Fruit fly (Drosophila melanogaster) whole organism, embryonic: Measurements from ENCODE around the gene Sfp23F.

Experiments
- B-H1 ChIP-seq: fragments of 200-800 bp; sonication (Bioruptor generic); IDR thresholded peaks from 3 replicates; pipeline ENCODE4 v1.3.6; 2022; ENCODE audit warnings: missing biosample characterization, missing genetic modification characterization
- CG11695 ChIP-seq: fragments of 200-800 bp; sonication (Bioruptor generic); IDR thresholded peaks from 3 replicates; pipeline ENCODE4 v1.3.6; 2022; ENCODE audit warnings: missing biosample characterization, missing genetic modification characterization
- CG13424 ChIP-seq: fragments of 200-800 bp; sonication (Bioruptor generic); optimal IDR thresholded peaks from 2 replicates; lab custom pipeline; 2019; ENCODE audit warnings: missing biosample characterization, mild to moderate bottlenecking, missing genetic modification characterization, moderate library complexity
- CG13624 ChIP-seq: fragments of 200-800 bp; sonication (Bioruptor generic); optimal IDR thresholded peaks from 2 replicates; lab custom pipeline; 2016; ENCODE audit warnings: missing biosample characterization, missing genetic modification characterization
- CG15269 ChIP-seq: fragments of 200-800 bp; sonication (Bioruptor generic); optimal IDR thresholded peaks from 2 replicates; lab custom pipeline; 2018; ENCODE audit warnings: missing biosample characterization, mild to moderate bottlenecking, missing genetic modification characterization, moderate library complexity
- CG1647 ChIP-seq: fragments of 200-800 bp; sonication (Bioruptor generic); optimal IDR thresholded peaks from 3 replicates; lab custom pipeline; 2016; ENCODE audit warnings: missing biosample characterization, missing genetic modification characterization
- CG17829 ChIP-seq: fragments of 200-800 bp; optimal IDR thresholded peaks from 2 replicates; lab custom pipeline; 2019; ENCODE audit warnings: missing biosample characterization, mild to moderate bottlenecking, missing genetic modification characterization, moderate library complexity
- CG18599 ChIP-seq: fragments of 200-800 bp; sonication (Bioruptor generic); optimal IDR thresholded peaks from 3 replicates; lab custom pipeline; 2017; ENCODE audit warnings: missing biosample characterization, missing genetic modification characterization, mild to moderate bottlenecking, moderate library complexity, missing genetic modification reagents
- CG2120 ChIP-seq: fragments of 200-800 bp; sonication (Bioruptor generic); optimal IDR thresholded peaks from 3 replicates; lab custom pipeline; 2016; ENCODE audit warnings: missing biosample characterization, missing genetic modification characterization
- CG2712 ChIP-seq: fragments of 200-800 bp; optimal IDR thresholded peaks from 3 replicates; lab custom pipeline; 2019; ENCODE audit warnings: missing biosample characterization, mild to moderate bottlenecking, missing genetic modification characterization, moderate library complexity
- CG33213 ChIP-seq: fragments of 200-800 bp; sonication (Bioruptor generic); optimal IDR thresholded peaks from 3 replicates; lab custom pipeline; 2016; ENCODE audit warnings: missing biosample characterization, missing genetic modification characterization
- CG3726 ChIP-seq: fragments of 200-800 bp; sonication (Bioruptor generic); IDR thresholded peaks from 3 replicates; pipeline ENCODE4, ENCODE4 v1.3.6; 2022; ENCODE audit warnings: missing biosample characterization, missing genetic modification characterization
- CG3995 ChIP-seq: fragments of 200-800 bp; sonication (Bioruptor generic); optimal IDR thresholded peaks from 3 replicates; lab custom pipeline; 2016; ENCODE audit warnings: missing biosample characterization, missing genetic modification characterization
- CG4707 ChIP-seq: fragments of 200-800 bp; sonication (Bioruptor generic); optimal IDR thresholded peaks from 2 replicates; lab custom pipeline; 2018; ENCODE audit warnings: missing biosample characterization, mild to moderate bottlenecking, missing genetic modification characterization, moderate library complexity
- CG4820 ChIP-seq: fragments of 200-800 bp; sonication (Bioruptor generic); optimal IDR thresholded peaks from 3 replicates; lab custom pipeline; 2016; ENCODE audit warnings: missing biosample characterization, missing genetic modification characterization
- CG6683 ChIP-seq: fragments of 200-800 bp; sonication (Bioruptor generic); optimal IDR thresholded peaks from 2 replicates; lab custom pipeline; 2017; ENCODE audit warnings: missing biosample characterization, mild to moderate bottlenecking, missing genetic modification characterization, missing genetic modification reagents
- CG7987 ChIP-seq: fragments of 200-800 bp; sonication (Bioruptor generic); optimal IDR thresholded peaks from 2 replicates; lab custom pipeline; 2018; ENCODE audit warnings: missing biosample characterization, mild to moderate bottlenecking, missing genetic modification characterization, moderate library complexity
- CG8924 ChIP-seq: fragments of 200-800 bp; optimal IDR thresholded peaks from 3 replicates; lab custom pipeline; 2019; ENCODE audit warnings: missing biosample characterization, mild to moderate bottlenecking, missing genetic modification characterization, moderate library complexity
- CG9727 ChIP-seq: fragments of 200-800 bp; sonication (Bioruptor generic); optimal IDR thresholded peaks from 3 replicates; lab custom pipeline; 2017; ENCODE audit warnings: missing biosample characterization, mild to moderate bottlenecking, missing genetic modification characterization
- CG9797 ChIP-seq: fragments of 200-800 bp; sonication (Bioruptor generic); optimal IDR thresholded peaks from 3 replicates; lab custom pipeline; 2018; ENCODE audit warnings: missing biosample characterization, mild to moderate bottlenecking, missing genetic modification characterization
- CHES-1-like ChIP-seq: fragments of 200-800 bp; sonication (Bioruptor generic); optimal IDR thresholded peaks from 2 replicates; lab custom pipeline; 2016; ENCODE audit warnings: missing biosample characterization, missing genetic modification characterization
- Fer3 ChIP-seq: fragments of 200-800 bp; sonication (Bioruptor generic); optimal IDR thresholded peaks from 2 replicates; lab custom pipeline; 2018; ENCODE audit warnings: missing biosample characterization, mild to moderate bottlenecking, missing genetic modification characterization, moderate library complexity
- HLH3B ChIP-seq: fragments of 200-800 bp; sonication (Bioruptor generic); IDR thresholded peaks from 2 replicates; pipeline ENCODE4 v1.3.6; 2022; ENCODE audit warnings: missing biosample characterization, missing genetic modification characterization
- Lhr ChIP-seq: fragments of 200-800 bp; sonication (Bioruptor generic); optimal IDR thresholded peaks from 3 replicates; lab custom pipeline; 2017; ENCODE audit warnings: mild to moderate bottlenecking, missing biosample characterization, missing genetic modification reagents, missing genetic modification characterization
- NfI ChIP-seq: fragments of 200-800 bp; sonication (Bioruptor generic); optimal IDR thresholded peaks from 3 replicates; lab custom pipeline; 2018; ENCODE audit warnings: missing biosample characterization, mild to moderate bottlenecking, missing genetic modification characterization, moderate library complexity
- Pdp1 ChIP-seq, 2 experiments: fragments of 200-800 bp; sonication (Bioruptor generic); optimal IDR thresholded peaks; 3 replicates each; lab custom pipeline; 2016; ENCODE audit warnings: missing biosample characterization in 2 of 2, missing genetic modification characterization in 2 of 2, mild to moderate bottlenecking in 1 of 2, moderate library complexity in 1 of 2
- Sin3A ChIP-seq: fragments of >200 bp; optimal IDR thresholded peaks from 2 replicates; lab custom pipeline; 2018
- Trl ChIP-seq, 3 experiments: fragments of >200 bp in 2 of 3; fragments of 200-800 bp in 1 of 3; sonication (Bioruptor generic) in 1 of 3; optimal IDR thresholded peaks; 2 replicates in 1 of 3; 3 replicates in 2 of 3; lab custom pipeline; 2016 to 2017; ENCODE audit warnings: missing biosample characterization in 1 of 3, missing genetic modification characterization in 1 of 3
- ase ChIP-seq: fragments of 200-800 bp; sonication (Bioruptor generic); IDR thresholded peaks from 3 replicates; pipeline ENCODE4 v1.3.6; 2022; ENCODE audit warnings: missing biosample characterization, missing genetic modification characterization
- cad ChIP-seq: fragments of >200 bp; optimal IDR thresholded peaks from 2 replicates; lab custom pipeline; 2017; ENCODE audit warnings: missing biosample characterization, missing genetic modification characterization
- cwo ChIP-seq: fragments of 200-800 bp; sonication (Bioruptor generic); optimal IDR thresholded peaks from 3 replicates; lab custom pipeline; 2017; ENCODE audit warnings: missing biosample characterization, missing genetic modification characterization, mild to moderate bottlenecking, moderate library complexity, missing genetic modification reagents
- dan ChIP-seq: fragments of 200-800 bp; sonication (Bioruptor generic); IDR thresholded peaks from 2 replicates; pipeline ENCODE4 v1.3.6; 2022; ENCODE audit warnings: missing biosample characterization, missing genetic modification characterization
- dati ChIP-seq: fragments of 200-800 bp; sonication (Bioruptor generic); IDR thresholded peaks from 2 replicates; pipeline ENCODE4 v1.3.6; 2022; ENCODE audit warnings: missing biosample characterization, missing genetic modification characterization
- disco-r ChIP-seq: fragments of 200-800 bp; sonication (Bioruptor generic); optimal IDR thresholded peaks from 2 replicates; lab custom pipeline; 2016; ENCODE audit warnings: missing biosample characterization, missing genetic modification characterization
- dmrt11E ChIP-seq: fragments of 200-800 bp; sonication (Bioruptor generic); optimal IDR thresholded peaks from 3 replicates; lab custom pipeline; 2018; ENCODE audit warnings: missing biosample characterization, mild to moderate bottlenecking, missing genetic modification characterization, moderate library complexity
- esg ChIP-seq: fragments of 200-800 bp; sonication (Bioruptor generic); conservative IDR thresholded peaks from 2 replicates; pipeline ENCODE4 v1.3.6; 2022; ENCODE audit warnings: missing biosample characterization, missing genetic modification characterization
- fu2 ChIP-seq: fragments of 200-800 bp; sonication (Bioruptor generic); optimal IDR thresholded peaks from 2 replicates; lab custom pipeline; 2016; ENCODE audit warnings: missing biosample characterization, missing genetic modification characterization
- lola ChIP-seq, 3 experiments: fragments of >200 bp in 2 of 3; fragments of 200-800 bp in 1 of 3; sonication (Bioruptor generic) in 1 of 3; optimal IDR thresholded peaks; 2 replicates each; lab custom pipeline; 2017 to 2019; ENCODE audit warnings: missing biosample characterization in 3 of 3, missing genetic modification characterization in 3 of 3, mild to moderate bottlenecking in 1 of 3, moderate library complexity in 1 of 3
- maf-S ChIP-seq: fragments of 200-800 bp; sonication (Bioruptor generic); optimal IDR thresholded peaks from 2 replicates; lab custom pipeline; 2016; ENCODE audit warnings: missing biosample characterization, missing genetic modification characterization
- mld ChIP-seq: fragments of 200-800 bp; sonication (Bioruptor generic); IDR thresholded peaks from 3 replicates; pipeline ENCODE4 v1.3.6; 2022; ENCODE audit warnings: missing biosample characterization, missing genetic modification characterization; ENCODE audit not compliant: partially characterized antibody
- nau ChIP-seq: fragments of 200-800 bp; sonication (Bioruptor generic); optimal IDR thresholded peaks from 3 replicates; lab custom pipeline; 2017; ENCODE audit warnings: missing biosample characterization, mild to moderate bottlenecking, missing genetic modification characterization, missing genetic modification reagents
- pb ChIP-seq: fragments of 200-800 bp; sonication (Bioruptor generic); optimal IDR thresholded peaks from 3 replicates; lab custom pipeline; 2016; ENCODE audit warnings: missing biosample characterization, missing genetic modification characterization
- peb ChIP-seq: fragments of 200-800 bp; sonication (Bioruptor generic); IDR thresholded peaks from 2 replicates; pipeline ENCODE4 v1.3.6; 2022; ENCODE audit warnings: missing biosample characterization, missing genetic modification characterization
- repo ChIP-seq: fragments of 200-800 bp; sonication (Bioruptor generic); optimal IDR thresholded peaks from 2 replicates; lab custom pipeline; 2016; ENCODE audit warnings: missing biosample characterization, missing genetic modification characterization
- ro ChIP-seq: fragments of 200-800 bp; sonication (Bioruptor generic); IDR thresholded peaks from 2 replicates; pipeline ENCODE4 v1.3.6; 2022; ENCODE audit warnings: missing biosample characterization, missing genetic modification characterization
- toy ChIP-seq: fragments of 200-800 bp; sonication (Bioruptor generic); IDR thresholded peaks from 2 replicates; pipeline ENCODE4 v1.3.6; 2022; ENCODE audit warnings: missing biosample characterization, missing genetic modification characterization
- unc-4 ChIP-seq: fragments of 200-800 bp; sonication (Bioruptor generic); IDR thresholded peaks from 2 replicates; pipeline ENCODE4 v1.3.6; 2022; ENCODE audit warnings: missing biosample characterization, missing genetic modification characterization; ENCODE audit not compliant: partially characterized antibody
- vvl ChIP-seq: fragments of 200-800 bp; sonication (Bioruptor generic); IDR thresholded peaks from 2 replicates; pipeline ENCODE4 v1.3.6; 2022; ENCODE audit warnings: missing biosample characterization, missing genetic modification characterization
- zen ChIP-seq: fragments of 200-800 bp; sonication (Bioruptor generic); optimal IDR thresholded peaks from 3 replicates; lab custom pipeline; 2018; ENCODE audit warnings: missing biosample characterization, mild to moderate bottlenecking, missing genetic modification characterization, moderate library complexity

Gene Sfp23F

dm6 chr2L:3338566-3339215 is 48.9 kb downstream of the Sfp23F start (continued):
- peak; percentile 80 for TF ChIP-seq peb
- no peak for TF ChIP-seq CG9797 (GFP tag; lab: Kevin White, UChicago)
- peak; percentile 85 for TF ChIP-seq CG8924
- peak; percentile 62 for TF ChIP-seq repo (GFP tag; lab: Kevin White, UChicago)
- TF ChIP-seq unc-4 (GFP tag; lab: Robert Waterston, UW), result no peak
- peak; percentile 57; the same call in 1 of the 3 replicates for TF ChIP-seq CG11695
- TF ChIP-seq vvl, result peak; percentile 90
- no peak for TF ChIP-seq CG6683 (GFP tag; lab: Kevin White, UChicago)
- TF ChIP-seq CG4707 (GFP tag; lab: Kevin White, UChicago), result peak; percentile 32
- peak; percentile 74 for TF ChIP-seq B-H1
- no peak for TF ChIP-seq toy (GFP tag; lab: Robert Waterston, UW)
- TF ChIP-seq dan (GFP tag; lab: Robert Waterston, UW), result peak; percentile 50; the same call in 1 of the 2 replicates
- no peak for TF ChIP-seq CG2120 (GFP tag; lab: Kevin White, UChicago)
- TF ChIP-seq Trl (optimal IDR thresholded peaks at IDR 0.05; lab: Kevin White, UChicago), result peak in 1 of 2 experiments; percentile 1
- TF ChIP-seq Trl (GFP tag; optimal IDR thresholded peaks at IDR 0.05; lab: Kevin White, UChicago), result peak; percentile 83
- TF ChIP-seq Pdp1 (GFP tag; optimal IDR thresholded peaks at IDR 0.05; lab: Kevin White, UChicago), result peak; percentile 3 to 78
- TF ChIP-seq cwo, result no peak
- peak; percentile 76 for TF ChIP-seq CG1647 (GFP tag; lab: Kevin White, UChicago)
- peak; percentile 92 for TF ChIP-seq CG2712
- peak; percentile 65 for TF ChIP-seq disco-r
- peak; percentile 80 for TF ChIP-seq HLH3B (GFP tag; lab: Robert Waterston, UW)
- TF ChIP-seq zen, result peak; percentile 55
- TF ChIP-seq mld (GFP tag; lab: Robert Waterston, UW), result no peak
- peak; percentile 43 for TF ChIP-seq NfI (GFP tag; lab: Kevin White, UChicago)
- TF ChIP-seq nau, result no peak
- peak; percentile 52 for TF ChIP-seq maf-S (GFP tag; lab: Kevin White, UChicago)
- peak; percentile 69 for TF ChIP-seq CG18599
- TF ChIP-seq CG15269 (tag; lab: Kevin White, UChicago), result no peak
- peak; percentile 85 for TF ChIP-seq CG4820
- TF ChIP-seq Fer3, result peak; percentile 40
- peak; percentile 87 for TF ChIP-seq CG17829 (tag; lab: Kevin White, UChicago)
- TF ChIP-seq CG13424, result peak; percentile 68
- TF ChIP-seq CG3726 (GFP tag; lab: Robert Waterston, UW), result peak; percentile 81; the same call in 2 of the 3 replicates
- peak; percentile 76; the same call in 2 of the 3 replicates for TF ChIP-seq ase (GFP tag; lab: Robert Waterston, UW)
- peak; percentile 24 for TF ChIP-seq CG7987 (GFP tag; lab: Kevin White, UChicago)
- no peak for TF ChIP-seq cad (GFP tag; lab: Kevin White, UChicago)
- peak; percentile 30; the same call in 1 of the 2 replicates for TF ChIP-seq esg (GFP tag; lab: Robert Waterston, UW)
- peak; percentile 52 for TF ChIP-seq CG9727 (GFP tag; lab: Kevin White, UChicago)
- no peak for TF ChIP-seq CG13624
- TF ChIP-seq lola (GFP tag; optimal IDR thresholded peaks at IDR 0.05; lab: Kevin White, UChicago), result peak in 1 of 3 experiments; percentile 83
- TF ChIP-seq Sin3A, result no peak
- peak; percentile 66; the same call in 1 of the 2 replicates for TF ChIP-seq ro (GFP tag; lab: Robert Waterston, UW)
- TF ChIP-seq fu2 (GFP tag; lab: Kevin White, UChicago), result peak; percentile 38
- peak; percentile 59; the same call in 1 of the 2 replicates for TF ChIP-seq dati (GFP tag; lab: Robert Waterston, UW)
- TF ChIP-seq dmrt11E (tag; lab: Kevin White, UChicago), result peak; percentile 84
- TF ChIP-seq CHES-1-like (GFP tag; lab: Kevin White, UChicago), result peak; percentile 45
- peak; percentile 74 for TF ChIP-seq pb
- no peak for TF ChIP-seq CG3995
- TF ChIP-seq Lhr, result peak; percentile 56
- TF ChIP-seq CG33213 (GFP tag; lab: Kevin White, UChicago), result peak; percentile 75
